Worm (Caenorhabditis elegans) whole organism, L2 larva: ENCODE measurements around the gene K09C8.2.

Experiments used
- C34F6.9 ChIP-seq: fragments of 150-350 bp; optimal IDR thresholded peaks from 2 replicates; lab custom pipeline; 2014; ENCODE audit warnings: missing biosample characterization, missing genetic modification characterization
- R02D3.7 ChIP-seq: fragments of 150-350 bp; optimal IDR thresholded peaks from 2 replicates; lab custom pipeline; 2014; ENCODE audit warnings: missing biosample characterization, missing genetic modification characterization
- Y55F3AM.14 ChIP-seq: fragments of 200-800 bp; sonication (Bioruptor generic); optimal IDR thresholded peaks from 2 replicates; lab custom pipeline; 2018; ENCODE audit warnings: mild to moderate bottlenecking, missing genetic modification characterization, missing compliant biosample characterization
- ZK546.5 ChIP-seq: sonication (generic microtip); optimal IDR thresholded peaks from 2 replicates; lab custom pipeline; 2017; ENCODE audit warnings: missing biosample characterization, missing genetic modification characterization
- ama-1 ChIP-seq: fragments of 150-350 bp; optimal IDR thresholded peaks from 2 replicates; lab custom pipeline; 2018; ENCODE audit warnings: inconsistent platforms
- blmp-1 ChIP-seq: sonication (generic microtip); optimal IDR thresholded peaks from 2 replicates; lab custom pipeline; 2017; ENCODE audit warnings: missing genetic modification characterization, mild to moderate bottlenecking, missing compliant biosample characterization, antibody characterized with exemption, moderate library complexity; ENCODE audit not compliant: insufficient read depth
- ceh-16 ChIP-seq: fragments of 150-350 bp; optimal IDR thresholded peaks from 2 replicates; lab custom pipeline; 2014; ENCODE audit warnings: missing biosample characterization, missing genetic modification characterization
- ceh-82 ChIP-seq: fragments of 150-350 bp; optimal IDR thresholded peaks from 2 replicates; lab custom pipeline; 2014; ENCODE audit warnings: missing biosample characterization, missing genetic modification characterization
- crh-2 ChIP-seq: sonication (generic microtip); optimal IDR thresholded peaks from 2 replicates; lab custom pipeline; 2017; ENCODE audit warnings: missing biosample characterization, missing genetic modification characterization
- dmd-4 ChIP-seq: sonication (generic microtip); optimal IDR thresholded peaks from 2 replicates; lab custom pipeline; 2017; ENCODE audit warnings: missing biosample characterization, missing genetic modification characterization
- egl-27 ChIP-seq: sonication (generic microtip); optimal IDR thresholded peaks from 3 replicates; lab custom pipeline; 2017; ENCODE audit warnings: missing biosample characterization, missing genetic modification reagents, missing genetic modification characterization
- elt-1 ChIP-seq: fragments of 150-350 bp; optimal IDR thresholded peaks from 2 replicates; lab custom pipeline; 2014; ENCODE audit warnings: missing biosample characterization, missing genetic modification characterization
- fos-1 ChIP-seq: fragments of 150-350 bp; optimal IDR thresholded peaks from 2 replicates; lab custom pipeline; 2014; ENCODE audit warnings: missing biosample characterization, missing genetic modification characterization
- lin-11 ChIP-seq: fragments of 150-350 bp; sonication (generic microtip); optimal IDR thresholded peaks from 2 replicates; lab custom pipeline; 2014; ENCODE audit warnings: missing biosample characterization, missing genetic modification characterization, inconsistent platforms, mixed read lengths
- lin-13 ChIP-seq: fragments of 150-350 bp; optimal IDR thresholded peaks from 2 replicates; lab custom pipeline; 2014; ENCODE audit warnings: missing biosample characterization, missing genetic modification reagents, missing genetic modification characterization
- mab-5 ChIP-seq: fragments of 150-350 bp; optimal IDR thresholded peaks from 2 replicates; lab custom pipeline; 2014; ENCODE audit warnings: missing biosample characterization, missing genetic modification characterization
- mbf-1 ChIP-seq: sonication (generic microtip); optimal IDR thresholded peaks from 2 replicates; lab custom pipeline; 2017; ENCODE audit warnings: missing biosample characterization, missing genetic modification characterization
- nhr-10 ChIP-seq: sonication (generic microtip); optimal IDR thresholded peaks from 2 replicates; lab custom pipeline; 2017; ENCODE audit warnings: missing biosample characterization, missing genetic modification characterization
- nhr-12 ChIP-seq: fragments of 150-350 bp; optimal IDR thresholded peaks from 2 replicates; lab custom pipeline; 2014; ENCODE audit warnings: missing biosample characterization, missing genetic modification characterization
- nhr-129 ChIP-seq: fragments of 150-350 bp; optimal IDR thresholded peaks from 2 replicates; lab custom pipeline; 2014; ENCODE audit warnings: missing biosample characterization, missing genetic modification characterization
- nhr-23 ChIP-seq: fragments of 150-350 bp; optimal IDR thresholded peaks from 2 replicates; lab custom pipeline; 2014; ENCODE audit warnings: missing biosample characterization, missing genetic modification reagents, missing genetic modification characterization
- nhr-237 ChIP-seq: fragments of 150-350 bp; optimal IDR thresholded peaks from 2 replicates; lab custom pipeline; 2014; ENCODE audit warnings: missing biosample characterization, missing genetic modification characterization
- nhr-6 ChIP-seq: fragments of 150-350 bp; optimal IDR thresholded peaks from 2 replicates; lab custom pipeline; 2014; ENCODE audit warnings: missing biosample characterization, missing genetic modification characterization
- nhr-77 ChIP-seq: fragments of 150-350 bp; optimal IDR thresholded peaks from 2 replicates; lab custom pipeline; 2014; ENCODE audit warnings: missing biosample characterization, missing genetic modification characterization
- sem-4 ChIP-seq: fragments of 150-350 bp; optimal IDR thresholded peaks from 2 replicates; lab custom pipeline; 2014; ENCODE audit warnings: missing biosample characterization, missing genetic modification reagents, missing genetic modification characterization
- skn-1 ChIP-seq: sonication (generic microtip); optimal IDR thresholded peaks from 2 replicates; lab custom pipeline; 2017; ENCODE audit warnings: missing biosample characterization, missing genetic modification characterization
- sma-9 ChIP-seq, 2 experiments: fragments of 150-350 bp in 1 of 2; sonication (generic microtip) in 1 of 2; optimal IDR thresholded peaks; 2 replicates each; lab custom pipeline; 2014 to 2016; ENCODE audit warnings: missing genetic modification characterization in 2 of 2, mild to moderate bottlenecking in 1 of 2, missing biosample characterization in 1 of 2, missing compliant biosample characterization in 1 of 2, missing genetic modification reagents in 1 of 2, moderate library complexity in 1 of 2
- snpc-4 ChIP-seq: fragments of 150-350 bp; optimal IDR thresholded peaks from 2 replicates; lab custom pipeline; 2014; ENCODE audit warnings: missing biosample characterization, missing genetic modification characterization
- unc-39 ChIP-seq: fragments of 150-350 bp; optimal IDR thresholded peaks from 2 replicates; lab custom pipeline; 2014; ENCODE audit warnings: missing biosample characterization, missing genetic modification characterization
- unc-55 ChIP-seq: fragments of 150-350 bp; sonication (generic microtip); optimal IDR thresholded peaks from 3 replicates; lab custom pipeline; 2014; ENCODE audit warnings: missing biosample characterization, missing genetic modification reagents, missing genetic modification characterization
- zag-1 ChIP-seq: fragments of 150-350 bp; optimal IDR thresholded peaks from 2 replicates; lab custom pipeline; 2014; ENCODE audit warnings: missing biosample characterization, missing genetic modification characterization
- ztf-11 ChIP-seq: sonication (generic microtip); optimal IDR thresholded peaks from 2 replicates; lab custom pipeline; 2017; ENCODE audit warnings: missing biosample characterization, missing genetic modification characterization
- ztf-4 ChIP-seq: fragments of 150-350 bp; optimal IDR thresholded peaks from 2 replicates; lab custom pipeline; 2014; ENCODE audit warnings: missing biosample characterization, missing genetic modification characterization

Gene K09C8.2

DNA sequence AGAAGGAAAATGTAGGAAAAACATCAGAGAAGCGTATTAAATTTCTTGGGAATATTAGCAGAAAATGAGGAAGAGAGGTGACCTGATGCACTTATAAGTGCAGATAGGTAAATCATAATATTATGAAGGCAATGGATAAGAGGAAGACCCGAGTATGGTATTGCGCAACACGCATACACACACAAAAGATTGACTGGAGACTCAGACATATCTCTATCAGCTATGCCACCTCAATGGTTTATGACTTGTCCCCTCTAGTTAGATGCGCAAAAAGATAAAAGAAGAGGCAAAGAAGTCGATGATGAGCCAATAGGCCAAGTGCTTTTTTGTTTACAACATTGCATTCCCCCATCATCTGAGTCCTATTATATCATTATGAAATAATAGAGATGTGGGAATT lies 27.1 kb upstream of the K09C8.2 start:
- TF ChIP-seq elt-1 (tag; lab: Kevin White, UChicago) (no peak), ama-1 (lab: Kevin White, UChicago) (no peak), unc-55 (GFP tag; lab: Kevin White, UChicago) (no peak), sma-9 (GFP tag; optimal IDR thresholded peaks at IDR 0.05; lab: Kevin White, UChicago) (no peak), sma-9 (tag; optimal IDR thresholded peaks at IDR 0.05; lab: Kevin White, UChicago) (no peak), ceh-16 (tag; lab: Kevin White, UChicago) (no peak)

DNA sequence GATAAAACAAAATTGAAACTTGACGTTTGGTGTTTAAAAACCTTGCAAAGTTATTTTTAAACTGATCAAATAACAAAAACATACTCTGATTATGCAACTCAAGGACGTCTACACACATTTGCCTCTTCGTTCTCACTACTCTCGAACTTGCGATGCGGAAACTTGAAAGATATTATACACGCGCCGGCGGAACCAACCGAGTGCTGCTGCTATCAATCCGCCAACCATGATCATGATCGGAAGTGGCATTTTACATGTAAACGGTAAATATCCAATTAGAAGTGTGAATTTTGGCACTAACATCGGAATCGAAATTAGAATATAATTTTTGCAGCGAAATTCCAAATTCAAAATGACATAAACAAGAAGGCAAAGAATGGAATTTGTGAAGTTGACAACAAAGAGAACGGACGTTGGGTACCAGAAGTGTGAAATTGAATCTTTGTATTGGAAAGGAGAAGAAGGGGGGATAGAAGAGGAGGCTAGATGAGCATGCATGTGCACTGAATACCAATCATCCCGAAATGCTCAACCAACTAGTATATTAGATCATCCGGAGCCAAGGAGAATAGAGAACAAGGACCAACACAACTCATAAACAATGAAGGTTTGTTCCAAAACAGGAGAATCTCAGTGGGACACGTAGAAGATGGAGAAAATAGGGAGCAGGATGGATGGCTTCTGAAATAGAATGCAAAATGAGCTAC lies 25.8 kb upstream of the K09C8.2 start:
- TF ChIP-seq mbf-1 (tag; lab: Kevin White, UChicago) (no peak), nhr-129 (tag; lab: Kevin White, UChicago) (no peak), ZK546.5 (tag; lab: Kevin White, UChicago) (no peak), blmp-1 (tag; lab: Kevin White, UChicago) (no peak), unc-55 (GFP tag; lab: Kevin White, UChicago) (no peak), Y55F3AM.14 (GFP tag; lab: Kevin White, UChicago) (no peak), sem-4 (tag; lab: Kevin White, UChicago) (no peak)

DNA sequence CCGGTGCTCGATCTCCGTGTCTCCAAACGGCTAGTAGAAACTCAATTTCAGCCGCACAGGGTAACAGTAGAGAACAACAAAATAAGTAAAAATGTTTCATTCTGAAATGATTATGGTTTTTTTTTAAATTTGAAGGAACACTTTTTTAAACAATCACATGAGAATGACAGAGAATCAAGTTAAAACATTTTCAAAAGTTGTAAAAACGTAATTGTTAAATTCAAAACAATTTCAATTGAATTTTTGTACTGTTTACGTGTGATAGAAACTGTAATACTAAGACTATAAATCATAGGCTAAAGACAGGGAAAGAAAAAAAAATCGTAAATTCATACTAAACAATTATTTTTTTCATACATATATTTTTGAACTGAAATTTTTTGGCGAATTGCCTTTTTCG lies 18.0 kb upstream of the K09C8.2 start, which contains the start of gene pho-7:
Gene pho-7, minus strand, starts transcription at position 101 of the 400 bp plus-strand sequence.
- TF ChIP-seq Y55F3AM.14 (GFP tag; lab: Kevin White, UChicago) (no peak), ceh-16 (tag; lab: Kevin White, UChicago) (no peak), nhr-237 (no peak), nhr-129 (tag; lab: Kevin White, UChicago) (no peak), dmd-4 (tag; lab: Kevin White, UChicago) (no peak), crh-2 (tag; lab: Kevin White, UChicago) (no peak), ztf-11 (no peak), fos-1 (tag; lab: Kevin White, UChicago) (no peak), zag-1 (tag; lab: Kevin White, UChicago) (no peak), mab-5 (tag; lab: Kevin White, UChicago) (no peak), nhr-23 (tag; lab: Kevin White, UChicago) (no peak), lin-13 (GFP tag; lab: Kevin White, UChicago) (no peak), ama-1 (lab: Kevin White, UChicago) (no peak)
- TF ChIP-seq, all 48 proteins: peak for 0

DNA sequence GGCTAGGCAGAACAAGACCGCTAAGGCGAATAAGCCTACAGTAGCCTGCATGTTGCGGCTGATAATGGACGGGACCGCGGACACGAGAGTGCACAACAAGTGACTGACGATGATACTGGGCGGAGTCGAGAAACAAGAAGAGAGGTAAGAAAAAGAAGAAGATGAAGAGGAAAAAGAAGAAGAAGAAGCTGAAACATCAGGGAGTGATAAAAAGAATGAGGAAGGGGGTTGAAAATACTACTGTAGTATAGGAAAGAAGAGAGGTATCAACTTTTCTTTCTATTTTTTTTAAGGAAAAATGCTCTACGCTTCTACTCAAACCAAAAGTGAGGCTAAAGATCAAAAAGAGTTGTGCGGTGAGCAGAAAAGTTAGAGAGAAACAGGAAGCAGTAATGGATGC lies 10.4 kb upstream of the K09C8.2 start, which contains the start of gene T21B6.3:
Gene T21B6.3, minus strand, starts transcription at position 101 of the 400 bp plus-strand sequence.
- TF ChIP-seq nhr-6 (tag; lab: Kevin White, UChicago) = no peak
- no peak for TF ChIP-seq unc-39 (tag; lab: Kevin White, UChicago)
- no peak for TF ChIP-seq blmp-1 (tag; lab: Kevin White, UChicago)
- TF ChIP-seq egl-27 (tag; lab: Kevin White, UChicago) = no peak
- no peak for TF ChIP-seq snpc-4
- no peak for TF ChIP-seq nhr-12 (tag; lab: Kevin White, UChicago)
- no peak for TF ChIP-seq ztf-11
- no peak for TF ChIP-seq nhr-237
- TF ChIP-seq skn-1 (tag; lab: Kevin White, UChicago) = no peak
- TF ChIP-seq Y55F3AM.14 (GFP tag; lab: Kevin White, UChicago) = no peak
- no peak for TF ChIP-seq nhr-10
- no peak for TF ChIP-seq R02D3.7 (tag; lab: Kevin White, UChicago)

DNA sequence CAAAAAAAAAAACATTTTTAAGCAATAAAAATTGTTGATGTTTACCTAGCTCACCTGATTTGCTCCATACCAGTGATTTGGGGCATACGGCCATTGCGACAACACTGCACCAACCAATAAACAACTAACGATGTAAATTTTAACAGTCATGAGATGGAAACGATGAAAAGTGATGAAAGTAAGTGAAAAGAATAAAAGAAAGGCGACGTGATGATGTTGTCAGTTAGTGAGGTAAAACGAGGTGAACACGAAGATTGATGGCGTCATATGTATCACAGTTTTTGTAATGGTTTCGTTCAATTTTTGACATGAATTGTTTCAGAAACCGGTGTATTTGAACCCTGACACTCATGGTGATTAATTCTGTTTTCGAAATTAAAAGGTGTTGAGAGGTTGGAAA lies 8.1 kb upstream of the K09C8.2 start, which contains the start of gene K09C8.7:
Gene K09C8.7, minus strand, starts transcription at position 226 of the 400 bp plus-strand sequence.
- TF ChIP-seq egl-27 (tag; lab: Kevin White, UChicago) = no peak
- no peak for TF ChIP-seq nhr-6 (tag; lab: Kevin White, UChicago)
- no peak for TF ChIP-seq crh-2 (tag; lab: Kevin White, UChicago)
- TF ChIP-seq C34F6.9 (tag; lab: Kevin White, UChicago) = no peak
- no peak for TF ChIP-seq mab-5 (tag; lab: Kevin White, UChicago)
- TF ChIP-seq nhr-129 (tag; lab: Kevin White, UChicago) = no peak
- no peak for TF ChIP-seq ceh-82
- no peak for TF ChIP-seq nhr-23 (tag; lab: Kevin White, UChicago)
- no peak for TF ChIP-seq unc-39 (tag; lab: Kevin White, UChicago)
- no peak for TF ChIP-seq nhr-77
- TF ChIP-seq sma-9 (GFP tag; optimal IDR thresholded peaks at IDR 0.05; lab: Kevin White, UChicago) = no peak
- TF ChIP-seq sma-9 (tag; optimal IDR thresholded peaks at IDR 0.05; lab: Kevin White, UChicago) = no peak
- TF ChIP-seq skn-1 (tag; lab: Kevin White, UChicago) = no peak
- TF ChIP-seq unc-55 (GFP tag; lab: Kevin White, UChicago) = no peak
- no peak for TF ChIP-seq mbf-1 (tag; lab: Kevin White, UChicago)
- no peak for TF ChIP-seq nhr-10
- no peak for TF ChIP-seq lin-11 (tag; lab: Kevin White, UChicago)
- TF ChIP-seq ztf-4 = no peak
